Fruit fly (Drosophila melanogaster): ENCODE results near the gene mRpS6.

mRpS6 gene

DNA sequence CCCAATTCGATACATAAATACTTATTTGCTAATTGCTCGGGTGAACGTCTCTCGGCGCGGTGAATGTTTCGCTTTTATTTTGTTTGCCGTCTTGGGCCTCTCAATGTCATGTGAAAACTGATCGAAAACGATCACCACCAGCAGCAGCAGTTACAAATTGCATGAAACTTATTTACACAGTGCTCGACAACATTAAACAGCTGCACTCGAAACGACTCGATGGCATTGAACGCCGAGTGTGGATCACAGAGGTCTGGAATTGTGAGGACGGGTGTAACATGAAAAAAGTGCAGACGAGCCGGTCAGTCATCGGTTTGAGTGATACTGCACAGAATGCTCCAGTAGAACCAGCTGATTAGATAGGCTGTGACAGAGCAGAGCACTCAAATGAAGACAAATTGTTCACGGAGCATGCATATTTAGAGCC, 6.6 kb upstream of the mRpS6 start (continued):
- TF ChIP-seq pb (GFP tag; optimal IDR thresholded peaks at IDR 0.05) = no peak
- TF ChIP-seq Antp (GFP tag; optimal IDR thresholded peaks at IDR 0.05) = no peak
- no peak for TF ChIP-seq CG8478 (optimal IDR thresholded peaks at IDR 0.05)
- no peak for TF ChIP-seq tio (GFP tag; optimal IDR thresholded peaks at IDR 0.05)
- no peak for TF ChIP-seq hkb (optimal IDR thresholded peaks at IDR 0.05)
- TF ChIP-seq hkb (GFP tag; IDR thresholded peaks at IDR 0.05) = peak; percentile 27; the same call in 1 of the 2 replicates
- no peak for TF ChIP-seq CG6654 (GFP tag; optimal IDR thresholded peaks at IDR 0.05)
- TF ChIP-seq nom (GFP tag; optimal IDR thresholded peaks at IDR 0.05) = no peak
- no peak for TF ChIP-seq BtbVII (GFP tag; optimal IDR thresholded peaks at IDR 0.05)
- no peak for TF ChIP-seq ERR (GFP tag; optimal IDR thresholded peaks at IDR 0.05)
- TF ChIP-seq Hmr (GFP tag; optimal IDR thresholded peaks at IDR 0.05) = no peak
- peak; percentile 66 for TF ChIP-seq CG8388 (GFP tag; optimal IDR thresholded peaks at IDR 0.05)
- TF ChIP-seq p53 (GFP tag; optimal IDR thresholded peaks at IDR 0.05) = no peak
- TF ChIP-seq CG12299 (tag; optimal IDR thresholded peaks at IDR 0.05) = no peak
- TF ChIP-seq Chrac-16 (GFP tag; optimal IDR thresholded peaks at IDR 0.05) = no peak
- TF ChIP-seq YL-1 (GFP tag; optimal IDR thresholded peaks at IDR 0.05) = no peak
- TF ChIP-seq ara (GFP tag; IDR thresholded peaks at IDR 0.05) = peak; percentile 41; the same call in 1 of the 2 replicates
- no peak for TF ChIP-seq D (optimal IDR thresholded peaks at IDR 0.05)
- TF ChIP-seq D (GFP tag; optimal IDR thresholded peaks at IDR 0.05) = no peak
- TF ChIP-seq CkIIα-i1 (GFP tag; IDR thresholded peaks at IDR 0.05) = no peak
- no peak for TF ChIP-seq CG10979 (tag; optimal IDR thresholded peaks at IDR 0.05)
- TF ChIP-seq CG17568 (GFP tag; optimal IDR thresholded peaks at IDR 0.05) = no peak
- no peak for TF ChIP-seq CG4617 (GFP tag; optimal IDR thresholded peaks at IDR 0.05; ENCODE audit: borderline replicate concordance)
- no peak for TF ChIP-seq lab (GFP tag; optimal IDR thresholded peaks at IDR 0.05)
- TF ChIP-seq Aef1 (GFP tag; IDR thresholded peaks at IDR 0.05) = no peak
- peak; percentile 26; the same call in 1 of the 3 replicates for TF ChIP-seq CG2199 (GFP tag; IDR thresholded peaks at IDR 0.05)
- TF ChIP-seq chinmo (GFP tag; IDR thresholded peaks at IDR 0.05; ENCODE audit: partially characterized antibody) = no peak
- no peak for TF ChIP-seq onecut (GFP tag; IDR thresholded peaks at IDR 0.05)

DNA sequence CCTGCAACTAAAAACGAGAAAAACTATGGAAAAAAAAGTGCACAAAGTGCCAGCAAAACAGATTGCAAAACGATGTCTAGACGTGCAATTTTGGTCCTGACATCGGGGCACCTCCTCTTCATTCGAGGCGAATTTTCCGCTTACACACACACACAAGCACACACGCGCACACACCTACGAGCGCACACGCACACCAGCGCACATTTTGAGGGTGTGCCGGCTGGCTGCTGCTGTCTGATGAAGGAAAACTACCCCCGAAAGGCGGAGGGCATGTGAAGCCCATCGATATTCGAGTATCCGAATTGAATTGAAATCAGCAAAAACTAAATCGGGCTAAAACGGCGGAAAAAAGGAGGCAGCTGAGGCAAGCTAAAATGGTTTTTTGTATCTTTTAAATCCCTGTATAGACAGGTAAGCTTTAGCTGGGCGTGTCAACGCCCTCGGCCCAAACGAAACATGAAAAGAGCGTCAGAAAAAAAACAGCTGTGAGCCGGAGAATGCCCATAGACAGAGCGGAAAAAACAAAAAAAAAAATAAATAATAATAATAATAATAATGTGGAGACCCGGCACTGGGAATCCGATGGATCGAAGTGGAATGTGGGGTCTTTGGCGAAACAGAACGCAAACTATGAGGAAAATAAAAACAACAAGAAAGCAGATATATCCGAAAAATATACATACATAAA, 4.5 kb upstream of the mRpS6 start:
- TF ChIP-seq sug (tag; optimal IDR thresholded peaks at IDR 0.05) = no peak
- no peak for TF ChIP-seq Dip3 (GFP tag; optimal IDR thresholded peaks at IDR 0.05)
- TF ChIP-seq CG34224 (GFP tag; IDR thresholded peaks at IDR 0.05; ENCODE audit: partially characterized antibody) = 0 out of 3 replicates have a peak, but pooled peaks have one; percentile 18
- TF ChIP-seq CG4360 (GFP tag; IDR thresholded peaks at IDR 0.05) = 0 out of 2 replicates have a peak, but pooled peaks have one; percentile 28
- no peak for TF ChIP-seq oc (tag; optimal IDR thresholded peaks at IDR 0.05)
- 0 out of 3 replicates have a peak, but pooled peaks have one; percentile 15 for TF ChIP-seq sr (GFP tag; IDR thresholded peaks at IDR 0.05)
- no peak for TF ChIP-seq exex (tag; optimal IDR thresholded peaks at IDR 0.05)
- TF ChIP-seq tio (GFP tag; optimal IDR thresholded peaks at IDR 0.05) = no peak
- TF ChIP-seq sd (tag; optimal IDR thresholded peaks at IDR 0.05) = peak; percentile 65
- TF ChIP-seq seq (GFP tag; IDR thresholded peaks at IDR 0.05) = peak; percentile 56; the same call in 1 of the 2 replicates
- TF ChIP-seq Hr39 (optimal IDR thresholded peaks at IDR 0.05) = peak; percentile 90
- no peak for TF ChIP-seq CG10267 (tag; optimal IDR thresholded peaks at IDR 0.05)
- no peak for TF ChIP-seq aop (GFP tag; IDR thresholded peaks at IDR 0.05)
- no peak for TF ChIP-seq zen2 (GFP tag; IDR thresholded peaks at IDR 0.05; ENCODE audit: partially characterized antibody)
- TF ChIP-seq cg (GFP tag; optimal IDR thresholded peaks at IDR 0.05) = peak; percentile 63
- no peak for TF ChIP-seq cas (GFP tag; IDR thresholded peaks at IDR 0.05)
- no peak for TF ChIP-seq CG18764 (GFP tag; optimal IDR thresholded peaks at IDR 0.05)
- TF ChIP-seq nerfin-1 (tag; optimal IDR thresholded peaks at IDR 0.05) = peak; percentile 1
- TF ChIP-seq Ets97D (GFP tag; optimal IDR thresholded peaks at IDR 0.05) = no peak
- no peak for TF ChIP-seq Hr3 (GFP tag; optimal IDR thresholded peaks at IDR 0.05)
- no peak for TF ChIP-seq CG7839 (tag; optimal IDR thresholded peaks at IDR 0.05)
- no peak for TF ChIP-seq CG18011 (GFP tag; optimal IDR thresholded peaks at IDR 0.05)
- peak; percentile 16 for TF ChIP-seq sens (GFP tag)
- no peak for TF ChIP-seq Meics (GFP tag; optimal IDR thresholded peaks at IDR 0.05)
- peak; percentile 99 for TF ChIP-seq CG13894 (tag; optimal IDR thresholded peaks at IDR 0.05)
